Fruit fly (Drosophila melanogaster) whole organism, larva: ENCODE results near the gene Antp.

Experiments used
- noc ChIP-seq: fragments of 200-800 bp; sonication (Bioruptor generic); optimal IDR thresholded peaks from 3 replicates; lab custom pipeline; 2019; ENCODE audit warnings: missing biosample characterization, mild to moderate bottlenecking, missing genetic modification characterization, moderate library complexity

Antp gene

dm6 chr3R:6919974-6920373, 79.1 kb downstream of the Antp start:
- TF ChIP-seq noc: no peak

dm6 chr3R:6918270-6918669, 80.8 kb downstream of the Antp start:
- no peak for TF ChIP-seq noc

DNA sequence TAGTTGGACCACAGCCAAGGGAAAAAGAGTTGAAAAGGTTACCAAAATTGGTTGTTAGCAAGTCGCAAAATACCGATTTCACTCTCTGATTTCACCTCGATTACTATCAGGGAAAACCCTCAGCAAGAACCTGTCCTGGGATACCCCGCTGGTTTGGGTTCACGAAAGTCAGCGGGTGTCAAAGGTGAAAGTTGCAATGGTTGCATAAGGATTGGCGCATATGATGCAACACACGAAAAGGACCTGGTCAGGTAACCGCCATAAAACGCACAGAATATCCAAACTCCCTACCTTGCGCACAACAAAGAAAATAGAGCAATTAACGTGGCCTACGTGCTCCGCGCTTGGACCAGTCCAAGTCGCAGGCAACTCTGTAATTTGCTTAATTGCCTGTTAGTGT, 82.3 kb downstream of the Antp start:
- no peak for TF ChIP-seq noc

DNA sequence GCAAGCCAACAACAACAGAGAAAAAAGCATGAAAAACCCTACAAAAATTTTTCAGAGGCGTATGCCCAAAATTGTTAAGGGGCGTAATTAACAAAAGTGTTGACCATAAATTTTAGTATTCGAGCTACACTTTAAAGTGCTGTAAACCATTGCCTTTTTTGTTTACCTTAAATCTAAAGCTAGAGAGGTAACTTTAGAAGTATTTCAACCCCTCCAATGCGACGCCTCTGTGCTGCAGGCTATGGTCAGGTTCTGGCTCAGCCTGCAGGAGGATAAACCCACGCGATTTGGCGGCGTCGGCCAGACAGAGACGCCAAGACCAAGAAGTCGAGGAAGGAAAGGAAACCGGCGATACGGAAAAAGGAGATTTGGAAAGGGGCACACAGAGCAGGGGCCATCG, 84.6 kb downstream of the Antp start:
- TF ChIP-seq noc: no peak

- peak; percentile 57 for TF ChIP-seq noc
These were observed 86.5 kb downstream of the Antp start for dm6 chr3R:6912251-6913215.

DNA sequence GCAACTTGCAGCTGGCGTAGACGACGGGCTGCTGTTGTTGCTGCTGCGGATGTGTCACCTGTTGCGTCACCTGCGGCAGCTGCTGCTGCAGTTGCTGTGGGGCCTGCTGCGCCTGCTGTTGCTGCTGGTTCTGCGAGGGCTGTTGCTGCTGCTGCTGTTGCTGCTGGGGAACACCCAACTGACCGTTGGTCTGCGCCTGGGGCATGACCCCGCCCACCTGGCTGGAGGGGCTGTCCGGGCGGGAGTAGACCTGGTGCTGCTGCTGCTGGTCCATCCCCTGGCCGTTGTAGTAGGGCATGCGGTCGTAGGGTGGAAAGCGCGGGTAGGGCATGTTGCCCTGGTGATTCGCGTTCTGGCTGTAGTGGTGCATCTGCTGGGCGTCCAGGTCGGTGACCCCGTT, 89.6 kb downstream of the Antp start:
- no peak for TF ChIP-seq noc

- no peak for TF ChIP-seq noc
These were observed 90.9 kb downstream of the Antp start for dm6 chr3R:6908105-6908504.

DNA sequence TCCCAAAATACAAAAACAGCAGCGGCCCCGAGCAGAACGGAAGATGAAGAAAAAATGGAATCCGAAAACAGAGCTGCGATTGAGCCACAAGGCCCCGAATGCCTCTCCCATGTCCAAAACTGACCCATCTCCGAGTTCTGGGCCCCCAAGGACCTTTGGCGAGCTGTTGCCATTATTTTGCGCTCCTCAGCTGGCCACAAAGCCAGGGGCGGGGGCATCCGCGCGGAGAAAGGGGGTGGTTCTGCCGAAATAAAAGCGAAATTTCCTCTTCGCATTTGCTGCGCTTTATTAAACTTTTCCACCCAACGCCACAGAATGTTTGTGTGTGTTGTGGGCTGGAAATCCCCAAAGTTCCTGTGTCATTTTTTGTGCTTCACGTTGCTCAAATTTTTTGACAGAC, 94.7 kb downstream of the Antp start:
- TF ChIP-seq noc: no peak

DNA sequence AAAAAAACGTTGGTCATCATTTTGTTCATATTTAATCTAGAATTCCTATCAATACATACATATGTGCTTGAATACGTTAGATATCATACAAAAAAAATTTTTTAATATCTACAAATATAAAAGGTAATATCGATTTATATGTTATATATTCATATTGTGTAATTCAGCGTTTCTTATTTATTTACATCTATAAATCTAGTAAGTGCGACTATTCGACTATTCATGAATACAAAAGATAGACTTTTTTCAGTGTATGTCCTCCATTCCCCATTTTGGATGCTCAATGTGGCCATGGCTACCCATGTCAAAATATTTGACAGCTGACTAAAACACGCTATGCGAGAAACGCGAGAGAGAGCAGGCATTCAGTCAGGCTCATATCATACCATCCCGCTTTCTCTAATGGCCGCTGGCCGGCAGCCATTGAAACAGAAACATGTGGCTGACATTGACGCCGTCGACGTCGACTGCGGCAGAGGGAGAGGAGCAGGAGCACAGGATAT, 95.7 kb downstream of the Antp start:
- TF ChIP-seq noc: peak; percentile 28

dm6 chr3R:6898922-6899321, 100.1 kb downstream of the Antp start:
- no peak for TF ChIP-seq noc

DNA sequence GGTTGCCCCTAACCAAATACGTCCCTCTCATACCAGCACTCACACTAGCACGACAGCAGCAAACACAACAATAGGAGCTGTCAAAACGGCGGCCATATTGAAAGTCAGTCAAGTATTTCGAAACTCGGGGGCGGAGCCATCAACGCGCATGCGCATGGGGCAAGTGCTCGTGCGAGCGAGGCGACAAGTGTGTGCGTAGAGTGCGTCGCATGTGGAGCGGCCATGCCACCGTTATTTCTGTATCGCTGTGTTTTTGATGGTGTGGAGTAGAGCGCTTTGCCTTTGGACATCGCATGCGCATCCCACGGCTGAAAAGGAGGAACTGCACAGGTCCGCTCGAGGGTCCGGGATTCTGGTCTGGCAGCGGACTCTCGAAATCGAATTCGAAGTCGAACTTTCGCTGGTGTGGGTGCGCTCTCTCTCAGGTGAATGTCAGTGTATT, 105.9 kb downstream of the Antp start:
- TF ChIP-seq noc: no peak

DNA sequence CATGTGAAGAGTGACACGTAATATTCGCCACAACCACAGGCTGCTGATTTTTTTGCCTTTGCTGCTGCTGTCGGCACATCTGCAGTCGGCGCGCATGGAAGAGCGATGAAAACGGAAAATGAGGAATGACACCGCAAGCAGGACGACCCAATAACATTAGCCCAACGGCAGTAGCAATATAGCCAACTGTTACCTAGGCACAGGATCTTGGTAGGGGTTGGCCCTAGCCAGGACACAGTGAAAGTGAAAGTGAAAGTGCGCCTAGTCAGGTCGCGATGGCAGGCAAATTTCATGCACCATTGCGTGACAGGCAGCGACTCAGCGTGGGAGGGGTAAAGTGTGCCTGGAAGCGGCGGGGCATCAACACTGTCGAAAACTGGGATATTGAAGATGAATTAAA, 110.2 kb downstream of the Antp start:
- TF ChIP-seq noc: no peak

- TF ChIP-seq noc: no peak
These were observed 113.7 kb downstream of the Antp start for dm6 chr3R:6885182-6885789.

DNA sequence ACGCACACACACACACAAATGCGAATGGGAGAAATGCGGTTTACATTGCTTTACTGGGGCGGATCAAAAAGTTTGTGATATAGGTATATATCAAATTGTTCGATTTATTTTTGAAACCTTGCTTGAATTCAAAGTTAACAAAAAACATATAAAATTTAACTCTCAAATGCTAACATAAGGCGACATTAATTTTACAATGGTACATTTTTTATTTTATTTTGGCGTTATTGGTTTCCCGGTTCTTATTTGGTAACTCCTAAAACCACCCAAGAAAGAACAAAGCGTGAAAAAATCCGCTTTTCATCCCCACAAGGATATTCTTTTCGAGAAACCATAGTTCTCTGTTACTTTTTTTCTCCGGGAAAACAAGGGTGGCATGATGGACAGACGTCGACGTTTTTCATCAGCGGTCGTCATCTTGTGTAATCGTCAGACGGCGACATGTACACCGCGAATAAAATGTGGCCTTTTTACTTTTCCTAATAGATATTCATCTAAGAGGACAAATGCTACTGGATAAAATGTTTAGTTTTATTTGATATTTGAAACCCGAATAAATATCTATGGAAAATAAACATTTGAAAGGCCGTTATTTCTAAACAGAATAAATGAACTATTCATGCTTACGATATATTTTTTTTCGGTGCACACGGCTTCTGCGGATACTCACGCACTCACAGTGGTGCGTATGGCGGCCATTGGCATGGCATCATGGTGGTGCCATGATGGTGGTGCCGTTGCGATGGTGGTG, 117.6 kb downstream of the Antp start:
- no peak for TF ChIP-seq noc

DNA sequence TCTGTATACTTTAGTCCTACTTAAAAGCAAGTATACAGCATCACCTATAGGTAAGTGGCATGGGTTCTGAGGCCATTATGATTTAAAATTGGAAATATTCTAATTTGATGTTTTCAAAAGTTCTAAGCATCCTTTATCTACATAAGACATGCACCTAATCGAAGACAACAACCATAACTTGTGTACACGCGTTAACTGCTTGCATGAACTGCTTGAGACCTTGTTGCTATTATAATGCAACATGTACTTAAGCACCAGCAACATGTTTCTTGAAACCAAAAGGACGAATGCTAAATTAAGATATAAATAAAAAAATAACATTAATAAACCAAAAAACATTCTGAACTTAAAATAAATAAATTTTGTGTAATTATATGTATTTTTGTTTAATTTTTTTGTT, 128.2 kb downstream of the Antp start:
- no peak for TF ChIP-seq noc

DNA sequence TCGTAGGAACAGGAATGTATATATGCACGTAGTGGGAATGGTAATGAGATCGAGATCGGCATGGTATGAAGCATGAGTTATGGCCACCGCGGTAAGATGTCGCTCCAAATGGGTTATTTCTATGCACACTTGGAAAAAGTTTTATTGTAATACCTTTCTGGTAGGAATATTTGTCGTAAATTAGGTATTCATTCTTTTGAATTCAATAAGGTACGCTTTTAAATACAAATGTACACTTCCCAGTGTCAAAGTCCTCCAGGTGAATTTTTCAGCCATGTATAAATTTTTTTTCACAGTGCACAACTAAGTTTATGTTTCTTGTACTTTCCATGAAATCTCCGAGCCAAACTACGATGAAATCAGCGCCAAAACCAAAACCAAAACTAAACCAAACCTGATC, 129.7 kb downstream of the Antp start:
- TF ChIP-seq noc: no peak

DNA sequence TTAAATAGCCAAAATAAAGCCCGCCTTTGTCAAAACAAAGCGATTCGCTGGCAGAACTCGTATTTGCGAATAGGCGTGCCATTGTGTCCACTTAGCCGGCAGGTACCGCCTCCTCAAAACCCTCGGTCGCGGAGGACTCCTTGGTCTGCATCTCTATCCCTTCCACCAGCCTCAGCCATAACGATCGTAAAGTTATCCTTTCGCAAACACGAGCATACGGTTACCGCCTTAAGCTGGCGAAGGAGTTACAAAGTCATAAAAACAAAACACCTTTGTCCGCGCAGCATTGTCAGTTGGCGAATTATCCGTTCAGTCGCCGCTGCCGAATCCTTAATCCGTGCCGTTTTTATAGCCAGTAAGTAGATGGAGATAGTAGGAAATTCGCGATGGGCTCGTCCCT, 130.8 kb downstream of the Antp start:
- no peak for TF ChIP-seq noc
